Worm (Caenorhabditis elegans): ENCODE measurements around the gene gsto-1.

The gsto-1 gene

DNA sequence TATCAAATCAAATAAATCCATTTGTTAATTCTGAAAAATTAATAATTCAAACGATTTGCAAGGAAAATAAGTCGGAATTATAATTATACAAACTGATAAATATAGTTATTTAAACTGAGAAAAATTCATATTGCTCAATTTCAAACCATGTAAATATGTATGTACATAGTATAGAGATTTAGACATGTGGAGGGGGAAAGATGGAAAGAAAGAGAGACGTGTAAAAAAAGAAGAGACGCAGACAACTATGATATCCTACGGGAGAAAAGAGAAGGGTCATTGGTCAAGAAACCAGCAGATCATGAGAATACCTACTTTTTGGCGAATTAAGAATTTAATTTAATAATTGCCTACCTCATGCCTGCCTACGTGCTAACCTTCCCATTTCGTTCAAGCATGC is 11.3 kb upstream of the gsto-1 start, which contains the start of gene C29E4.11 (continued):
- TF ChIP-seq efl-1 (optimal IDR thresholded peaks at IDR 0.05), result peak; percentile 48 to 62
- TF ChIP-seq efl-1 (GFP tag; optimal IDR thresholded peaks at IDR 0.05 in 1 of 2), result peak in 1 of 2 experiments; percentile 83
- no peak for TF ChIP-seq ztf-4 (tag; optimal IDR thresholded peaks at IDR 0.05)
- TF ChIP-seq ces-1 (GFP tag; optimal IDR thresholded peaks at IDR 0.05), result no peak
- TF ChIP-seq grh-1 (GFP tag; IDR thresholded peaks at IDR 0.05), result no peak
- TF ChIP-seq xbp-1 (tag; optimal IDR thresholded peaks at IDR 0.05), result no peak
- no peak for TF ChIP-seq irx-1 (tag; optimal IDR thresholded peaks at IDR 0.05)
- TF ChIP-seq nhr-12 (tag; optimal IDR thresholded peaks at IDR 0.05), result no peak
- no peak for TF ChIP-seq nhr-47 (tag; optimal IDR thresholded peaks at IDR 0.05)
- TF ChIP-seq zip-4 (GFP tag; optimal IDR thresholded peaks at IDR 0.05), result no peak
- no peak for TF ChIP-seq fkh-10 (GFP tag; optimal IDR thresholded peaks at IDR 0.05)
- no peak for TF ChIP-seq mef-2 (tag; optimal IDR thresholded peaks at IDR 0.05)
- no peak for TF ChIP-seq ama-1 (optimal IDR thresholded peaks at IDR 0.05)
- no peak for TF ChIP-seq ztf-11 (tag; optimal IDR thresholded peaks at IDR 0.05)

DNA sequence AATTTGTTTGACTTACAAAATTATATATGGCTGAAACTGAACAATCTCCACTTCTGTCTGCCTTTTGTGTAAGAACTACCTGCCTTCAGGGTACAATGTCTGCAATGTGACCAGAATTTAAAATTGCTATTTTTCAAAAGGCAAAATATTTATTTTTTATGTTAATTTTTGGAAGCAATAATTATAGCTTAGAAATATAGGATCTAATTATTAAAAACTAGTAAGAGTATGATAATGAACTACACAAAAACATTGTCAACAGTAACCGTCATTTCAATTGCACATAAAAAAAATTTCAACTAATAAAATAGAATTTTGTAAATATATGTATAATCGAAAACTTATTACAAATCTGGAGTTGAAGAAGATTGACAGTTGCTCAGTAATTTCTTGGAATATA is 10.1 kb upstream of the gsto-1 start, which contains the start of gene C29E4.9:
Gene C29E4.9 (minus strand): TSS at position 101 of the 400 bp plus-strand sequence.
- TF ChIP-seq tlp-1 (tag; optimal IDR thresholded peaks at IDR 0.05) (no peak), pax-3 (tag; optimal IDR thresholded peaks at IDR 0.05) (no peak), efl-1 (optimal IDR thresholded peaks at IDR 0.05) (no peak), efl-1 (GFP tag; optimal IDR thresholded peaks at IDR 0.05 in 1 of 2) (peak in 1 of 2 experiments; percentile 43), nhr-237 (tag; optimal IDR thresholded peaks at IDR 0.05) (no peak)

DNA sequence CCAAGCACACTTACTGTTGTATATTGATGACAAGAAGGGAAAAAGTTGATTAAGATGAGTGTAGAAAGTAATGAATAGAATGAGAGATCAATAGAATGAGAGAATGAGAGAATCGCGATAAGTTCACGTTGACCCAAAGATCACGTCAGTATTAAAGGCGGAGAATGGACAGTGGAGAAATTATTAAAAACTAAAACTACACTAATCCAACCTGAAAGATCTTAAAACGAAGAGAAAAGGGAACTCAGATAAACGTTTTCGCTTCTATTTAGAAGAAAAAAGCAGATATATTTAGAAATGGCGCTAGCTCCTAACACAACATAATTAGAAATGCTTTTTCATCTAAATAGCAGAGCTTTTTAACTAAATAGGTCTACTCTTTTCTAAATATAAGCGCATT is 6.4 kb upstream of the gsto-1 start, which contains the start of gene let-754:
Gene let-754 (minus strand): TSS at position 101 of the 400 bp plus-strand sequence.
- TF ChIP-seq sup-37 (GFP tag; optimal IDR thresholded peaks at IDR 0.05) (no peak), snu-23 (GFP tag; optimal IDR thresholded peaks at IDR 0.05) (no peak)

DNA sequence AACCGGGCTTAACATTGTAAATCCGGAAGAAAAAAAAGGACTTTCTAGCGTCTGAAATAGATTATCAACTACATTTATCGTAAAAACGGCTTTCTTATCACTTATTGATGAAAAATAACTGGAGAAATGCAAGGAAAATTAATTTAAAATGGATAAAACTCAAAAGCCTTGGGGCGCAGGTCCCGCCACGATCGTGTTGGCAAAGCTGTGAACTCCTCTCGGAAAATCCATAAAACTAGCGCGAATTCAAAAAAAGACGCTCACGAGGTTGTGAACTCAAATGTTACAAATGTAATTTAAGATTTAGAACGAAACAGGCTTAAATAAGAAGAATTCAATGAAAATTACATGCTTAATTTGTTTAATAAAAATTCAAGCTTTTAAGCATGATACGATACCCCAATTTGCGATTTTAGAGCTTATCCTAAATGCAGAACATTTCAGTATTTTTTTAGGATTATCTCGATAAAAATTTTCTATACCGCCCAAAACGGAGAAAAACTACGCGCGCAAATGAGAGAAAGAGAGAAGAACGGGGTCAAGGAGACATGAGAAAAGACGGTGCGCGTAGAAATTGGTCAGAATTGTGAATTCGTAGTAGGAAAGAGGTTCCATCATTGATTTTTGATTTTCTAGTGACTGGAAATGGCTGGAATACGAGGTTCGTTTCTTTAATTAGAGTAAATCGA is 5.4 kb upstream of the gsto-1 start, which contains the start of gene C29E4.15:
Gene C29E4.15 (plus strand): TSS at position 547 of the 689 bp plus-strand sequence.
- peak in 1 of 2 experiments; percentile 24 for TF ChIP-seq mdl-1 (tag; optimal IDR thresholded peaks at IDR 0.05)
- no peak for TF ChIP-seq grh-1 (GFP tag; IDR thresholded peaks at IDR 0.05)
- TF ChIP-seq unc-62 (GFP tag; optimal IDR thresholded peaks at IDR 0.05), result no peak
- TF ChIP-seq sox-4 (tag; optimal IDR thresholded peaks at IDR 0.05), result no peak
- TF ChIP-seq zip-4 (GFP tag; optimal IDR thresholded peaks at IDR 0.05), result no peak
- TF ChIP-seq ceh-63 (GFP tag; optimal IDR thresholded peaks at IDR 0.05), result no peak
- peak; percentile 37 for TF ChIP-seq xbp-1 (tag; optimal IDR thresholded peaks at IDR 0.05)
- TF ChIP-seq nhr-71 (tag; optimal IDR thresholded peaks at IDR 0.05), result peak; percentile 70
- TF ChIP-seq unc-30 (tag; optimal IDR thresholded peaks at IDR 0.05), result no peak
- TF ChIP-seq F16B12.6 (tag; optimal IDR thresholded peaks at IDR 0.05), result peak; percentile 30
- TF ChIP-seq swsn-7 (tag; optimal IDR thresholded peaks at IDR 0.05), result peak; percentile 47
- TF ChIP-seq lir-3 (tag; optimal IDR thresholded peaks at IDR 0.05; ENCODE audit: poor library complexity), result no peak
- TF ChIP-seq nhr-47 (tag; optimal IDR thresholded peaks at IDR 0.05), result peak; percentile 58
- TF ChIP-seq nhr-84 (tag; optimal IDR thresholded peaks at IDR 0.05), result no peak
- TF ChIP-seq fkh-4 (tag; optimal IDR thresholded peaks at IDR 0.05; ENCODE audit: borderline replicate concordance), result no peak
- TF ChIP-seq mep-1 (tag; optimal IDR thresholded peaks at IDR 0.05), result no peak
- peak; percentile 33; the same call in 1 of the 2 replicates for TF ChIP-seq isw-1 (GFP tag; IDR thresholded peaks at IDR 0.05)
- TF ChIP-seq tlp-1 (tag; optimal IDR thresholded peaks at IDR 0.05), result no peak
- TF ChIP-seq ceh-82 (tag; optimal IDR thresholded peaks at IDR 0.05), result peak in 1 of 3 experiments; percentile 43
- peak; percentile 74 to 91 for TF ChIP-seq lin-35 (GFP tag; optimal IDR thresholded peaks at IDR 0.05)
- peak; percentile 64 for TF ChIP-seq blmp-1 (tag; optimal IDR thresholded peaks at IDR 0.05)
- TF ChIP-seq nhr-20 (tag; optimal IDR thresholded peaks at IDR 0.05), result peak; percentile 48
- TF ChIP-seq Y116A8C.19 (tag; optimal IDR thresholded peaks at IDR 0.05; ENCODE audit: borderline replicate concordance), result no peak
- peak; percentile 34 for TF ChIP-seq skn-1 (tag; optimal IDR thresholded peaks at IDR 0.05)
- TF ChIP-seq tbx-2 (tag; optimal IDR thresholded peaks at IDR 0.05), result peak; percentile 21
- TF ChIP-seq unc-86 (tag; optimal IDR thresholded peaks at IDR 0.05), result peak; percentile 40
- TF ChIP-seq lsy-2 (tag; optimal IDR thresholded peaks at IDR 0.05), result peak; percentile 53 to 73
- peak; percentile 79 to 92 (median 84) for TF ChIP-seq dpl-1 (GFP tag; optimal IDR thresholded peaks at IDR 0.05)
- peak; percentile 29 for TF ChIP-seq fkh-8 (tag; optimal IDR thresholded peaks at IDR 0.05)
- peak; percentile 58 for TF ChIP-seq snu-23 (GFP tag; optimal IDR thresholded peaks at IDR 0.05)
- TF ChIP-seq aly-2 (tag; optimal IDR thresholded peaks at IDR 0.05), result no peak
- TF ChIP-seq lin-39 (tag; optimal IDR thresholded peaks at IDR 0.05), result no peak
- peak; percentile 17 for TF ChIP-seq lin-15B (tag; optimal IDR thresholded peaks at IDR 0.05)
